Fruit fly (Drosophila melanogaster) whole organism, embryonic: ENCODE results near the gene CG31463.

Source experiments
- Ada2b ChIP-seq: fragments of 200-800 bp; sonication (Bioruptor generic); IDR thresholded peaks from 2 replicates; pipeline ENCODE4 v1.3.6; 2022; ENCODE audit warnings: missing biosample characterization, missing genetic modification characterization
- CG2678 ChIP-seq: fragments of 200-800 bp; sonication (Bioruptor generic); optimal IDR thresholded peaks from 3 replicates; lab custom pipeline; 2019; ENCODE audit warnings: missing biosample characterization, mild to moderate bottlenecking, missing genetic modification characterization, moderate library complexity
- CG34224 ChIP-seq: fragments of 200-800 bp; sonication (Bioruptor generic); IDR thresholded peaks from 3 replicates; pipeline ENCODE4 v1.3.6; 2022; ENCODE audit warnings: missing biosample characterization, missing genetic modification characterization; ENCODE audit not compliant: partially characterized antibody
- CG8478 ChIP-seq: fragments of >200 bp; optimal IDR thresholded peaks from 2 replicates; lab custom pipeline; 2018
- Chrac-16 ChIP-seq: fragments of 200-800 bp; sonication (Bioruptor generic); optimal IDR thresholded peaks from 3 replicates; lab custom pipeline; 2016; ENCODE audit warnings: missing biosample characterization, missing genetic modification characterization
- Ets65A ChIP-seq: fragments of 200-800 bp; sonication (Bioruptor generic); peaks from one replicate; lab custom pipeline; 2016; ENCODE audit warnings: missing biosample characterization, missing genetic modification characterization
- Ssrp ChIP-seq: fragments of 200-800 bp; sonication (Bioruptor generic); optimal IDR thresholded peaks from 2 replicates; lab custom pipeline; 2018; ENCODE audit warnings: missing biosample characterization, mild to moderate bottlenecking, missing genetic modification characterization, moderate library complexity
- slp2 ChIP-seq: fragments of 200-800 bp; sonication (Bioruptor generic); optimal IDR thresholded peaks from 2 replicates; lab custom pipeline; 2016; ENCODE audit warnings: missing biosample characterization, missing genetic modification characterization

dm6 chr3R:8256040-8256439 lies 36.1 kb upstream of the CG31463 start:
- TF ChIP-seq CG2678 (tag; lab: Kevin White, UChicago) (peak; percentile 61), Ets65A (GFP tag; lab: Kevin White, UChicago) (peak; percentile 86), Ada2b (GFP tag; lab: Robert Waterston, UW) (no peak), Chrac-16 (GFP tag; lab: Kevin White, UChicago) (no peak), CG34224 (GFP tag; lab: Robert Waterston, UW) (no peak), slp2 (GFP tag; lab: Kevin White, UChicago) (no peak), CG8478 (lab: Kevin White, UChicago) (no peak), Ssrp (tag; lab: Kevin White, UChicago) (no peak)
